Fruit fly (Drosophila melanogaster) whole organism: Measurements from ENCODE around the gene CG34007.

ENCODE experiments used
- CG8478 ChIP-seq: fragments of >200 bp; optimal IDR thresholded peaks from 2 replicates; lab custom pipeline; 2018; ENCODE audit warnings: inconsistent platforms
- Dll ChIP-seq: fragments of >200 bp; optimal IDR thresholded peaks from 2 replicates; lab custom pipeline; 2017
- EcR ChIP-seq, 2 experiments: fragments of >200 bp; optimal IDR thresholded peaks; 2 replicates each; lab custom pipeline; 2017; ENCODE audit warnings: missing biosample characterization in 2 of 2, missing genetic modification characterization in 2 of 2, missing genetic modification reagents in 2 of 2
- pan ChIP-seq: fragments of >200 bp; optimal IDR thresholded peaks from 2 replicates; lab custom pipeline; 2017
- psq ChIP-seq: fragments of >200 bp; optimal IDR thresholded peaks from 2 replicates; lab custom pipeline; 2017
- usp ChIP-seq: fragments of >200 bp; optimal IDR thresholded peaks from 2 replicates; lab custom pipeline; 2017; ENCODE audit warnings: missing biosample characterization, missing genetic modification characterization, mixed read lengths

Gene CG34007

dm6 chr2L:20486050-20486751 lies 8.6 kb upstream of the CG34007 start:
- TF ChIP-seq Dll, result no peak

dm6 chr2L:20486752-20487141 lies 8.1 kb upstream of the CG34007 start:
- TF ChIP-seq psq (no peak), CG8478 (lab: Kevin White, UChicago) (no peak), pan (lab: Kevin White, UChicago) (no peak), EcR (GFP tag; optimal IDR thresholded peaks at IDR 0.05; lab: Kevin White, UChicago) (no peak), usp (GFP tag; lab: Kevin White, UChicago) (no peak), Dll (no peak)

- TF ChIP-seq EcR (GFP tag; optimal IDR thresholded peaks at IDR 0.05; lab: Kevin White, UChicago) (no peak), Dll (no peak), CG8478 (lab: Kevin White, UChicago) (no peak), psq (no peak), usp (GFP tag; lab: Kevin White, UChicago) (no peak), pan (lab: Kevin White, UChicago) (no peak)
These were observed 7.1 kb upstream of the CG34007 start for dm6 chr2L:20487723-20488122.

dm6 chr2L:20488128-20488527 lies 6.7 kb upstream of the CG34007 start:
- TF ChIP-seq psq (no peak), EcR (GFP tag; optimal IDR thresholded peaks at IDR 0.05; lab: Kevin White, UChicago) (no peak), pan (lab: Kevin White, UChicago) (no peak), Dll (no peak), CG8478 (lab: Kevin White, UChicago) (no peak), usp (GFP tag; lab: Kevin White, UChicago) (no peak)

- TF ChIP-seq EcR (GFP tag; optimal IDR thresholded peaks at IDR 0.05; lab: Kevin White, UChicago), result no peak
- no peak for TF ChIP-seq pan (lab: Kevin White, UChicago)
- no peak for TF ChIP-seq psq
- no peak for TF ChIP-seq usp (GFP tag; lab: Kevin White, UChicago)
- no peak for TF ChIP-seq Dll
- TF ChIP-seq CG8478 (lab: Kevin White, UChicago), result no peak
These were observed 32.2 kb downstream of the CG34007 start for dm6 chr2L:20527027-20527426.

dm6 chr2L:20530766-20531165 lies 35.9 kb downstream of the CG34007 start, which contains the start of gene CG44270:
TSS of gene CG44270 (plus strand) at chr2L:20531066.
- TF ChIP-seq psq (no peak), EcR (GFP tag; optimal IDR thresholded peaks at IDR 0.05; lab: Kevin White, UChicago) (no peak), CG8478 (lab: Kevin White, UChicago) (no peak), usp (GFP tag; lab: Kevin White, UChicago) (no peak), Dll (no peak), pan (lab: Kevin White, UChicago) (no peak)

- TF ChIP-seq psq, result no peak
- TF ChIP-seq Dll, result no peak
- no peak for TF ChIP-seq usp (GFP tag; lab: Kevin White, UChicago)
- no peak for TF ChIP-seq EcR (GFP tag; optimal IDR thresholded peaks at IDR 0.05; lab: Kevin White, UChicago)
- TF ChIP-seq CG8478 (lab: Kevin White, UChicago), result no peak
- no peak for TF ChIP-seq pan (lab: Kevin White, UChicago)
These were observed 44.5 kb downstream of the CG34007 start for dm6 chr2L:20539196-20539879.
